Fruit fly (Drosophila melanogaster) whole organism, pupa: ENCODE data around the gene CG43760.

Source experiments
- CG8301 ChIP-seq: fragments of 200-800 bp; sonication (Bioruptor generic); optimal IDR thresholded peaks from 2 replicates; lab custom pipeline; 2018; ENCODE audit warnings: missing biosample characterization, mild to moderate bottlenecking, missing genetic modification characterization
- CG9948 ChIP-seq: fragments of 200-800 bp; sonication (Bioruptor generic); optimal IDR thresholded peaks from 2 replicates; lab custom pipeline; 2018; ENCODE audit warnings: missing biosample characterization, mild to moderate bottlenecking, missing genetic modification characterization, moderate library complexity
- Pif1A ChIP-seq: fragments of 200-800 bp; sonication (Bioruptor generic); optimal IDR thresholded peaks from 3 replicates; lab custom pipeline; 2016; ENCODE audit warnings: missing biosample characterization, missing genetic modification characterization

- TF ChIP-seq CG8301 (tag; lab: Kevin White, UChicago), result no peak
- no peak for TF ChIP-seq Pif1A (GFP tag; lab: Kevin White, UChicago)
- TF ChIP-seq CG9948, result no peak
Measured at dm6 chr2L:15782996-15783395, 6.3 kb upstream of the CG43760 start.
